Worm (Caenorhabditis elegans) whole organism, young adult: ENCODE measurements around the gene akt-2.

ENCODE experiments used
- B0261.1 ChIP-seq: sonication (generic microtip); optimal IDR thresholded peaks from 2 replicates; lab custom pipeline; 2016; ENCODE audit warnings: mild to moderate bottlenecking, missing genetic modification characterization, moderate library complexity, missing compliant biosample characterization
- ama-1 ChIP-seq, 3 experiments: fragments of 150-350 bp in 1 of 3; sonication (generic microtip) in 2 of 3; optimal IDR thresholded peaks; 2 replicates each; lab custom pipeline; 2014 to 2018; ENCODE audit warnings: missing biosample characterization in 2 of 3, missing genetic modification characterization in 2 of 3, missing genetic modification reagents in 2 of 3
- ceh-100 ChIP-seq: fragments of 200-800 bp; sonication (Bioruptor generic); IDR thresholded peaks from 2 replicates; pipeline ENCODE4 v1.3.6; 2022; ENCODE audit warnings: missing genetic modification reagents, missing genetic modification characterization, missing compliant biosample characterization
- ceh-40 ChIP-seq: fragments of 200-800 bp; sonication (Bioruptor generic); IDR thresholded peaks from 2 replicates; pipeline ENCODE4 v1.3.6; 2022; ENCODE audit warnings: missing genetic modification characterization, missing compliant biosample characterization
- dox-1 ChIP-seq: fragments of 200-800 bp; sonication (Bioruptor generic); IDR thresholded peaks from 2 replicates; pipeline ENCODE4 v1.3.6; 2022; ENCODE audit warnings: missing genetic modification reagents, missing genetic modification characterization, missing compliant biosample characterization
- lin-54 ChIP-seq: fragments of 200-800 bp; sonication (Bioruptor generic); optimal IDR thresholded peaks from 2 replicates; lab custom pipeline; 2018; ENCODE audit warnings: mild to moderate bottlenecking, missing genetic modification characterization, missing compliant biosample characterization
- lsl-1 ChIP-seq: fragments of 200-800 bp; sonication (Bioruptor generic); optimal IDR thresholded peaks from 2 replicates; lab custom pipeline; 2018; ENCODE audit warnings: mild to moderate bottlenecking, missing genetic modification characterization, moderate library complexity, missing compliant biosample characterization
- nhr-90 ChIP-seq: sonication (generic microtip); optimal IDR thresholded peaks from 2 replicates; lab custom pipeline; 2016; ENCODE audit warnings: missing genotype, mild to moderate bottlenecking, missing genetic modification characterization, missing compliant biosample characterization
- ztf-18 ChIP-seq: sonication (generic microtip); optimal IDR thresholded peaks from 2 replicates; lab custom pipeline; 2016; ENCODE audit warnings: missing genotype, mild to moderate bottlenecking, missing genetic modification characterization, missing compliant biosample characterization
- ztf-3 ChIP-seq: fragments of 200-800 bp; sonication (Bioruptor generic); optimal IDR thresholded peaks from 2 replicates; lab custom pipeline; 2018; ENCODE audit warnings: mild to moderate bottlenecking, missing genetic modification characterization, missing compliant biosample characterization

DNA sequence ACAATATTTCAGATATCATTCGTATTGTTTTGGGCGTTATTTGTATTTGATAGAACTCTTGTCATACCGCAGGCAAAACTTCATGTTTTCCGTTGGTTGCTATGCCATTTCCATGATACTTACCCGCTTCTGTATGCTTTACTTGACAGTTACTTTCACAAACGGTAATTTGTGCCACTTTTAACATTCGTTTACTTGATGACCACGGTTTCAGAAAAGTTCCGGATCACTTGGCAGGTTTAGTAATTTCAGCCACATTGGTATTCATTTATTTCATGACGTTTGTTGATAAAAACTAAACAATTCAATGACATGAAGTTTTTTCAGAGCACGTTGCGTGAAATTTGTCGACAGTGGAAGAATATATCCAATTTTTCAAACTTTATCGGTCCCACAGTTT is 32.0 kb downstream of the akt-2 start:
- TF ChIP-seq lsl-1 (GFP tag; lab: Kevin White, UChicago) (no peak), dox-1 (GFP tag; lab: Robert Waterston, UW) (no peak), ceh-40 (GFP tag; lab: Robert Waterston, UW) (no peak), lin-54 (GFP tag; lab: Kevin White, UChicago) (no peak), ztf-18 (tag; lab: Kevin White, UChicago) (no peak), ama-1 (optimal IDR thresholded peaks at IDR 0.05; lab: Kevin White, UChicago) (no peak), ama-1 (GFP tag; optimal IDR thresholded peaks at IDR 0.05; lab: Kevin White, UChicago) (no peak), B0261.1 (tag; lab: Kevin White, UChicago) (no peak), ztf-3 (GFP tag; lab: Kevin White, UChicago) (no peak), nhr-90 (no peak), ceh-100 (GFP tag; lab: Robert Waterston, UW) (no peak)
